Worm (Caenorhabditis elegans) whole organism, mixed stage, embryonic: Measurements from ENCODE around the gene C04E7.1.
"Not testable (repeated sequence)": the region's sequence is repeated elsewhere in the genome, so short reads cannot be mapped to it uniquely, and the experiment has no call there.

ENCODE experiments used
- M03D4.4 ChIP-seq: sonication (generic microtip); optimal IDR thresholded peaks from 2 replicates; lab custom pipeline; 2017; ENCODE audit warnings: mild to moderate bottlenecking, missing genetic modification characterization, missing compliant biosample characterization
- bed-3 ChIP-seq: fragments of 200-800 bp; sonication (Bioruptor generic); optimal IDR thresholded peaks from 3 replicates; lab custom pipeline; 2018; ENCODE audit warnings: mild to moderate bottlenecking, missing genetic modification characterization, moderate library complexity, missing compliant biosample characterization
- blmp-1 ChIP-seq: fragments of 150-350 bp; optimal IDR thresholded peaks from 2 replicates; lab custom pipeline; 2014; ENCODE audit warnings: missing biosample characterization, missing genetic modification characterization
- ceh-39 ChIP-seq: fragments of 150-350 bp; optimal IDR thresholded peaks from 2 replicates; lab custom pipeline; 2014; ENCODE audit warnings: missing biosample characterization, missing genetic modification characterization
- ceh-83 ChIP-seq: fragments of 200-800 bp; sonication (Bioruptor generic); optimal IDR thresholded peaks from 2 replicates; lab custom pipeline; 2018; ENCODE audit warnings: mild to moderate bottlenecking, missing genetic modification characterization, missing compliant biosample characterization
- ces-1 ChIP-seq: fragments of 150-350 bp; optimal IDR thresholded peaks from 2 replicates; lab custom pipeline; 2014; ENCODE audit warnings: missing biosample characterization, missing genetic modification reagents, missing genetic modification characterization
- cnd-1 ChIP-seq: fragments of 200-800 bp; sonication (Bioruptor generic); optimal IDR thresholded peaks from 2 replicates; lab custom pipeline; 2018; ENCODE audit warnings: mild to moderate bottlenecking, missing genetic modification characterization, missing compliant biosample characterization
- drap-1 ChIP-seq: fragments of 200-800 bp; sonication (Bioruptor generic); optimal IDR thresholded peaks from 3 replicates; lab custom pipeline; 2018; ENCODE audit warnings: mild to moderate bottlenecking, missing genetic modification characterization, missing compliant biosample characterization
- elt-1 ChIP-seq: sonication (generic microtip); optimal IDR thresholded peaks from 2 replicates; lab custom pipeline; 2017; ENCODE audit warnings: missing genetic modification characterization, mild to moderate bottlenecking, missing compliant biosample characterization, antibody characterized with exemption, moderate library complexity, borderline replicate concordance; ENCODE audit not compliant: insufficient read depth
- elt-3 ChIP-seq: fragments of 150-350 bp; optimal IDR thresholded peaks from 2 replicates; lab custom pipeline; 2014; ENCODE audit warnings: missing biosample characterization, missing genetic modification characterization
- flh-1 ChIP-seq: fragments of 200-800 bp; sonication (Bioruptor generic); optimal IDR thresholded peaks from 2 replicates; lab custom pipeline; 2018; ENCODE audit warnings: mild to moderate bottlenecking, missing genetic modification characterization, moderate library complexity, missing compliant biosample characterization
- ham-2 ChIP-seq: fragments of 200-800 bp; sonication (Bioruptor generic); optimal IDR thresholded peaks from 2 replicates; lab custom pipeline; 2018; ENCODE audit warnings: mild to moderate bottlenecking, missing genetic modification characterization, missing compliant biosample characterization
- hlh-1 ChIP-seq: fragments of 150-350 bp; optimal IDR thresholded peaks from 2 replicates; lab custom pipeline; 2014; ENCODE audit warnings: missing biosample characterization, missing genetic modification reagents, missing genetic modification characterization
- lin-13 ChIP-seq: fragments of 150-350 bp; optimal IDR thresholded peaks from 2 replicates; lab custom pipeline; 2014; ENCODE audit warnings: missing biosample characterization, missing genetic modification characterization
- lin-32 ChIP-seq: fragments of 200-800 bp; sonication (Bioruptor generic); optimal IDR thresholded peaks from 2 replicates; lab custom pipeline; 2018; ENCODE audit warnings: mild to moderate bottlenecking, missing genetic modification characterization, missing compliant biosample characterization
- lsy-2 ChIP-seq: fragments of 150-350 bp; optimal IDR thresholded peaks from 2 replicates; lab custom pipeline; 2014; ENCODE audit warnings: missing biosample characterization, missing genetic modification characterization
- mab-5 ChIP-seq: fragments of 150-350 bp; optimal IDR thresholded peaks from 2 replicates; lab custom pipeline; 2014; ENCODE audit warnings: missing biosample characterization, missing genetic modification characterization
- mep-1 ChIP-seq: fragments of 150-350 bp; optimal IDR thresholded peaks from 2 replicates; lab custom pipeline; 2017; ENCODE audit warnings: missing biosample characterization, missing genetic modification reagents, missing genetic modification characterization, inconsistent platforms
- mls-2 ChIP-seq: sonication (generic microtip); optimal IDR thresholded peaks from 2 replicates; lab custom pipeline; 2016; ENCODE audit warnings: mild to moderate bottlenecking, missing genetic modification characterization, moderate library complexity, missing compliant biosample characterization
- nhr-12 ChIP-seq: fragments of 150-350 bp; optimal IDR thresholded peaks from 2 replicates; lab custom pipeline; 2014; ENCODE audit warnings: missing biosample characterization, missing genetic modification characterization
- nhr-2 ChIP-seq: fragments of 150-350 bp; optimal IDR thresholded peaks from 2 replicates; lab custom pipeline; 2014; ENCODE audit warnings: missing biosample characterization, missing genetic modification characterization
- nhr-237 ChIP-seq: fragments of 150-350 bp; optimal IDR thresholded peaks from 2 replicates; lab custom pipeline; 2014; ENCODE audit warnings: missing biosample characterization, missing genetic modification characterization
- nhr-28 ChIP-seq: fragments of 150-350 bp; optimal IDR thresholded peaks from 2 replicates; lab custom pipeline; 2014; ENCODE audit warnings: missing biosample characterization, missing genetic modification characterization
- nhr-76 ChIP-seq: sonication (generic microtip); optimal IDR thresholded peaks from 2 replicates; lab custom pipeline; 2017; ENCODE audit warnings: missing biosample characterization, missing genetic modification characterization
- pha-4 ChIP-seq: fragments of 150-350 bp; optimal IDR thresholded peaks from 2 replicates; lab custom pipeline; 2018; ENCODE audit warnings: missing biosample characterization, missing genetic modification reagents, missing genetic modification characterization
- sem-2 ChIP-seq: fragments of 200-800 bp; sonication (Bioruptor generic); optimal IDR thresholded peaks from 2 replicates; lab custom pipeline; 2018; ENCODE audit warnings: mild to moderate bottlenecking, missing genetic modification characterization, missing compliant biosample characterization
- snpc-4 ChIP-seq: fragments of 150-350 bp; optimal IDR thresholded peaks from 2 replicates; lab custom pipeline; 2014; ENCODE audit warnings: missing biosample characterization, missing genetic modification characterization
- sptf-1 ChIP-seq: sonication (generic microtip); optimal IDR thresholded peaks from 2 replicates; lab custom pipeline; 2017; ENCODE audit warnings: mild to moderate bottlenecking, missing genetic modification characterization, moderate library complexity, missing compliant biosample characterization
- tbx-8 ChIP-seq: fragments of 200-800 bp; sonication (Bioruptor generic); optimal IDR thresholded peaks from 2 replicates; lab custom pipeline; 2018; ENCODE audit warnings: mild to moderate bottlenecking, missing genetic modification characterization, moderate library complexity, missing compliant biosample characterization
- unc-120 ChIP-seq: sonication (generic microtip); optimal IDR thresholded peaks from 2 replicates; lab custom pipeline; 2017; ENCODE audit warnings: missing genetic modification characterization, missing compliant biosample characterization; ENCODE audit not compliant: poor library complexity, severe bottlenecking
- unc-39 ChIP-seq: fragments of 150-350 bp; optimal IDR thresholded peaks from 2 replicates; lab custom pipeline; 2014; ENCODE audit warnings: missing biosample characterization, missing genetic modification characterization
- unc-62 ChIP-seq: fragments of 150-350 bp; optimal IDR thresholded peaks from 2 replicates; lab custom pipeline; 2014; ENCODE audit warnings: missing biosample characterization, missing genetic modification reagents, missing genetic modification characterization
- ztf-11 ChIP-seq: fragments of 150-350 bp; optimal IDR thresholded peaks from 2 replicates; lab custom pipeline; 2014; ENCODE audit warnings: missing biosample characterization, missing genetic modification characterization

The C04E7.1 gene

DNA sequence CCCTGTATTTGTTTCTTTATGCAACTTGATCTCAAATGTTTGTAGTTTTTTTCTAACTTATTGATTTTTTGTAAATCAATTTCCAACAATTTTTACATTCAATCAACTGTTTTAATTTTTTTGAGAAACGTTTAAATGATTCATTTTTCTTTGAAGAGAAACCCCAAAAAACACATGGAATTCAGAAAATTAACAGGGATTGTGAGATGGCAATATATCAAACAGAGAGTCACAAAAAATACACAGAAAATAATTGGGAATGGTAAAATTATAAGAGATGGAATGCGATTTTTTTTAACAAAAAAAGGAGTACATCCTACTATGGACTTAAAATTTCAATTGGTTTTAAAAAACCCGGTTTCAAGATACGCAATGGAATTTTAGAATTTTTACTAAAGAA lies 23.4 kb upstream of the C04E7.1 start:
- TF ChIP-seq mep-1 (tag; lab: Kevin White, UChicago) (no peak), unc-62 (GFP tag; lab: Kevin White, UChicago) (no peak), unc-120 (tag; lab: Kevin White, UChicago) (no peak), tbx-8 (GFP tag; lab: Kevin White, UChicago) (no peak), lin-32 (GFP tag; lab: Kevin White, UChicago) (no peak), M03D4.4 (no peak), ceh-39 (no peak), nhr-76 (tag; lab: Kevin White, UChicago) (no peak), mab-5 (no peak), ces-1 (GFP tag; lab: Kevin White, UChicago) (no peak), ztf-11 (tag; lab: Kevin White, UChicago) (no peak), ham-2 (GFP tag; lab: Kevin White, UChicago) (no peak), lin-13 (tag; lab: Kevin White, UChicago) (no peak), snpc-4 (tag; lab: Kevin White, UChicago) (no peak), unc-39 (tag; lab: Kevin White, UChicago) (no peak), blmp-1 (no peak), sem-2 (GFP tag; lab: Kevin White, UChicago) (no peak), nhr-12 (tag; lab: Kevin White, UChicago) (no peak)

DNA sequence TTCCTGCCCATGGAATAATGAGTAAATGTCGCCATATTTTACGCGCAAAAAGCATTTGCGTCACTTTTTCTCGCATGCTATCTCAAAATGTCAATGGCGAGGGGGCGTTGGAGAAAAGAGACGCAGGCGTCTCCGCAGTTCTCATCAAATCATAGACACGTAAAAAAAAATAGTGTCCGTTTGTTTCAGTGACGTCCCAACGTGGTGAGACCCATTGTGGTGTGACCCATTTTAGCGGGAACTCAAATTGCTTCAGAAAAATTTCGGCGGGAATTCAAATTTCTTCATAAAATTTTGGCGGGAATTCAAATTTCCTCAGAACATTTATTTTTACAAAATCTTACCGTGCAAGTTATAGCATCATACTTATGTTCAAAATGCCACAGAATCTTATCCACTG lies 14.1 kb upstream of the C04E7.1 start:
- TF ChIP-seq M03D4.4: no peak
- no peak for TF ChIP-seq blmp-1
- TF ChIP-seq unc-62 (GFP tag; lab: Kevin White, UChicago): no peak
- no peak for TF ChIP-seq nhr-2
- TF ChIP-seq sptf-1: no peak
- no peak for TF ChIP-seq lsy-2
- no peak for TF ChIP-seq bed-3 (GFP tag; lab: Kevin White, UChicago)
- TF ChIP-seq mls-2 (tag; lab: Kevin White, UChicago): no peak
- no peak for TF ChIP-seq elt-3 (tag; lab: Kevin White, UChicago)
- no peak for TF ChIP-seq sem-2 (GFP tag; lab: Kevin White, UChicago)
- TF ChIP-seq ces-1 (GFP tag; lab: Kevin White, UChicago): no peak
- TF ChIP-seq pha-4 (tag; lab: Kevin White, UChicago): no peak
- no peak for TF ChIP-seq mab-5
- TF ChIP-seq unc-39 (tag; lab: Kevin White, UChicago): no peak
- no peak for TF ChIP-seq ceh-39
- no peak for TF ChIP-seq nhr-12 (tag; lab: Kevin White, UChicago)
- TF ChIP-seq nhr-28: no peak
- TF ChIP-seq flh-1: no peak
- no peak for TF ChIP-seq cnd-1 (tag; lab: Kevin White, UChicago)
- TF ChIP-seq nhr-237 (tag; lab: Kevin White, UChicago): no peak

DNA sequence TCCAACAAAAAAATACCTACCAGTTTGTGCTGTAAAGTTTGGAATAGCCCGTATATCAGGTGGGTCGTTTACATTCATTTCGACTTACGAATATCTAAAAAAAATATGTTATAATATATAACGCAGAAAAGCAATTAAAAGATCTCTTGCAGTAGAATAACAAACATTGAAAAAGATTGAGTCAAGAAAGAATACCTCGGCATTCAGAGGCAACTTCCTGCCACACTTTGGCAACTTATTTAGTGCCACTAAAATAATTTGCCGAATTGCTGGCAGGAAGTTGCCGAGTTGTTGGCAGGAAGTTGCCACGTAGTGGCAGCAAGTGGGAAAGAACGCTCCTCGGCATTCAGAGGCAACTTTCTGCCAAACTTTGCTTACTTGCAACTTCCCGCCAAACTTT lies 10.8 kb upstream of the C04E7.1 start, which contains the start of gene C04E7.3:
C04E7.3 (minus strand) TSS at position 101 of the 400 bp plus-strand sequence.
- TF ChIP-seq cnd-1 (tag; lab: Kevin White, UChicago); lin-13 (tag; lab: Kevin White, UChicago); tbx-8 (GFP tag; lab: Kevin White, UChicago): not testable (repeated sequence)
- TF ChIP-seq, all 35 proteins: peak for 0; not testable (repeated sequence) for 35

DNA sequence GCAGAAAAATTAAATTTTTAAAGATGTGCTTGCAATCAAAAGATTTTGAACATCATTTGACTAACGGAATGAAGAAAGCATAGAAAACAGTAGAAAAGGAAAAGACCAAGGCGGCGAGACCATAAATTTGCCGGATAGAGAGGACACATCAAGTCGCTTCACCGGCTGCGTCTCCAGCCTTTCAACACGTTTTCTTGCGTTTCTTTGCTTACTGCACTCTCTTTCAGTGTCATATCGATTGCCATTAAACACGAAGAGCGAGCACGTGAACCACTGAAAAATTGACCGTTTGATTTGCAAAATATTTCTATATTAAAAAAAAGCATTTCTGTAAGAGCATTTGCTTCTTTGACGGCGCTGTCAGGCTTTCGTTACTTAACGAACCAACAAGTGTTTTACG lies 9.8 kb upstream of the C04E7.1 start:
- TF ChIP-seq nhr-2 (no peak), mep-1 (tag; lab: Kevin White, UChicago) (peak; percentile 2), ces-1 (GFP tag; lab: Kevin White, UChicago) (peak; percentile 12), unc-120 (tag; lab: Kevin White, UChicago) (peak; percentile 38), ham-2 (GFP tag; lab: Kevin White, UChicago) (no peak), flh-1 (no peak), nhr-237 (tag; lab: Kevin White, UChicago) (no peak)

DNA sequence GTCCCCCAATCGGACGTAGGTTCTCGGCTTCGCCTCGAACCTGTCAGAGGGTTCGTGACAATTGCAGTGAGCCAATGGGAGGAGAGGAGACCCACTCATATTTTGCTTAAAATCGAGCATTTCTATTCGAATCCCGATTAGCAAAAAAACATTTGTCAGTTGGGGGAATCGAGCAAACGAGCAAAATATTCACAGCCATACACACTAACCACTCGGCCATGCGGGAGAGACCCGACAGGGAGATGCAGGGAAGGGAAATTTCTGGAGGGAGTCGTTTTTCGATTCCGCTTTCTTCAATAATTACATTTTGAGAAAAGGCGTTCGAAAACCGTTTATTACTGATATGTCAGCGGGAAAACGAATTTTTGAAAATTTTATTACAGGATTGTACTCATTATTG lies 6.5 kb upstream of the C04E7.1 start:
- peak; percentile 8 for TF ChIP-seq sptf-1

DNA sequence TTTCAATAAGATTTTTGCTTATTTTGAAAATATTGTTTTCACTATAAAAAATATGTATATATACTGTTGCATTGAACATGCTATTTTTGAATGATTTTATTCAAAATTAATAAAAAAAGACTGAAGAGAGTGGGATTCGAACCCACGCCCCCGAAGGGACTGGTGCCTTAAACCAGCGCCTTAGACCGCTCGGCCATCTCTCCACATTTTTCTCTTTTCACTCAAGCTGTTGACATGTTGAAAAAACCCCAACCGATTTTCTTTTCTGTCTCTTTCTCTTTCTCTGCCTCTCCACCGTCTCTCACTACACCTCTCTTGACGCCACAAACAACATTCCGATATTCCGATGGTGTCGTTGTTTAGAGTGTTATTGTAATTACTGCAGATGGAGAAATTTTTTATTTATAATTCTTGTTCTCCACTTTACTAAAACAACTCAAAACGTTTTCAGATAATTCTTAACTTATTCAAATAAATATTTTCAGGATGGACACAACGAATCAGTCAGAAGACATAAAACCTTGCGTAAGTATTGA lies 4.7 kb upstream of the C04E7.1 start, which contains the start of gene sor-3:
sor-3 (plus strand) TSS at position 486 of the 536 bp plus-strand sequence.
- TF ChIP-seq nhr-28 (peak; percentile 62), elt-1 (tag; lab: Kevin White, UChicago) (peak; percentile 13), nhr-2 (no peak), unc-39 (tag; lab: Kevin White, UChicago) (no peak), ham-2 (GFP tag; lab: Kevin White, UChicago) (peak; percentile 71), blmp-1 (no peak), ceh-83 (GFP tag; lab: Kevin White, UChicago) (peak; percentile 89), pha-4 (tag; lab: Kevin White, UChicago) (peak; percentile 53), nhr-76 (tag; lab: Kevin White, UChicago) (no peak), mab-5 (peak; percentile 71), nhr-12 (tag; lab: Kevin White, UChicago) (no peak), tbx-8 (GFP tag; lab: Kevin White, UChicago) (peak; percentile 74), ztf-11 (tag; lab: Kevin White, UChicago) (no peak), snpc-4 (tag; lab: Kevin White, UChicago) (no peak), ces-1 (GFP tag; lab: Kevin White, UChicago) (peak; percentile 66), M03D4.4 (peak; percentile 88), unc-120 (tag; lab: Kevin White, UChicago) (peak; percentile 97), unc-62 (GFP tag; lab: Kevin White, UChicago) (peak; percentile 6), cnd-1 (tag; lab: Kevin White, UChicago) (peak; percentile 82), drap-1 (GFP tag; lab: Kevin White, UChicago) (peak; percentile 88), lin-32 (GFP tag; lab: Kevin White, UChicago) (peak; percentile 88), hlh-1 (tag; lab: Kevin White, UChicago) (peak; percentile 51), mls-2 (tag; lab: Kevin White, UChicago) (peak; percentile 92), mep-1 (tag; lab: Kevin White, UChicago) (peak; percentile 77), sem-2 (GFP tag; lab: Kevin White, UChicago) (peak; percentile 66), sptf-1 (peak; percentile 96), nhr-237 (tag; lab: Kevin White, UChicago) (peak; percentile 92), ceh-39 (peak; percentile 68)
